Fruit fly (Drosophila melanogaster) whole organism, embryonic: ENCODE measurements around the gene BORCS6.

Source experiments
- Abd-B ChIP-seq: fragments of 200-800 bp; sonication (Bioruptor generic); optimal IDR thresholded peaks from 2 replicates; lab custom pipeline; 2018; ENCODE audit warnings: missing biosample characterization, mild to moderate bottlenecking, missing genetic modification characterization, moderate library complexity
- Atf3 ChIP-seq: fragments of 200-800 bp; sonication (Bioruptor generic); optimal IDR thresholded peaks from 3 replicates; lab custom pipeline; 2016; ENCODE audit warnings: missing biosample characterization, missing genetic modification characterization
- Bgb ChIP-seq: fragments of 200-800 bp; sonication (Bioruptor generic); IDR thresholded peaks from 2 replicates; pipeline ENCODE4 v1.3.6; 2022; ENCODE audit warnings: missing biosample characterization, missing genetic modification characterization; ENCODE audit not compliant: partially characterized antibody
- CG10321 ChIP-seq: fragments of 200-800 bp; sonication (Bioruptor generic); IDR thresholded peaks from 2 replicates; pipeline ENCODE4 v1.3.6; 2022; ENCODE audit warnings: missing biosample characterization, missing genetic modification characterization
- CG12236 ChIP-seq: fragments of 200-800 bp; sonication (Bioruptor generic); optimal IDR thresholded peaks from 2 replicates; lab custom pipeline; 2016; ENCODE audit warnings: missing biosample characterization, missing genetic modification characterization
- CG13624 ChIP-seq: fragments of 200-800 bp; sonication (Bioruptor generic); optimal IDR thresholded peaks from 2 replicates; lab custom pipeline; 2016; ENCODE audit warnings: missing biosample characterization, missing genetic modification characterization
- CG14014 ChIP-seq: fragments of 200-800 bp; sonication (Bioruptor generic); IDR thresholded peaks from 2 replicates; pipeline ENCODE4 v1.3.6; 2022; ENCODE audit warnings: missing biosample characterization, missing genetic modification characterization
- CG15011 ChIP-seq: fragments of 200-800 bp; sonication (Bioruptor generic); optimal IDR thresholded peaks from 3 replicates; lab custom pipeline; 2018; ENCODE audit warnings: missing biosample characterization, mild to moderate bottlenecking, missing genetic modification characterization
- CG15479 ChIP-seq: fragments of 200-800 bp; sonication (Bioruptor generic); optimal IDR thresholded peaks from 3 replicates; lab custom pipeline; 2019; ENCODE audit warnings: missing biosample characterization, mild to moderate bottlenecking, missing genetic modification characterization, moderate library complexity
- CG15601 ChIP-seq: fragments of 200-800 bp; sonication (Bioruptor generic); optimal IDR thresholded peaks from 3 replicates; lab custom pipeline; 2019; ENCODE audit warnings: missing biosample characterization, mild to moderate bottlenecking, missing genetic modification characterization, moderate library complexity
- CG18262 ChIP-seq: fragments of 200-800 bp; optimal IDR thresholded peaks from 3 replicates; lab custom pipeline; 2019; ENCODE audit warnings: missing biosample characterization, mild to moderate bottlenecking, missing genetic modification characterization, moderate library complexity
- CG2202 ChIP-seq: fragments of 200-800 bp; sonication (Bioruptor generic); optimal IDR thresholded peaks from 2 replicates; lab custom pipeline; 2018; ENCODE audit warnings: missing biosample characterization, mild to moderate bottlenecking, missing genetic modification characterization
- CG30403 ChIP-seq: fragments of 200-800 bp; sonication (Bioruptor generic); optimal IDR thresholded peaks from 3 replicates; lab custom pipeline; 2016; ENCODE audit warnings: missing biosample characterization, missing genetic modification characterization
- CG31365 ChIP-seq: fragments of 200-800 bp; sonication (Bioruptor generic); optimal IDR thresholded peaks from 2 replicates; lab custom pipeline; 2018; ENCODE audit warnings: missing biosample characterization, mild to moderate bottlenecking, missing genetic modification characterization
- CG31388 ChIP-seq: fragments of 200-800 bp; sonication (Bioruptor generic); optimal IDR thresholded peaks from 2 replicates; lab custom pipeline; 2016; ENCODE audit warnings: missing biosample characterization, missing genetic modification characterization
- CG3407 ChIP-seq: fragments of 200-800 bp; sonication (Bioruptor generic); optimal IDR thresholded peaks from 2 replicates; lab custom pipeline; 2018; ENCODE audit warnings: missing biosample characterization, mild to moderate bottlenecking, missing genetic modification characterization
- CG3847 ChIP-seq: fragments of 200-800 bp; sonication (Bioruptor generic); IDR thresholded peaks from 2 replicates; pipeline ENCODE4 v1.3.6; 2022; ENCODE audit warnings: missing biosample characterization, missing genetic modification characterization
- CG6654 ChIP-seq: fragments of 200-800 bp; sonication (Bioruptor generic); optimal IDR thresholded peaks from 2 replicates; lab custom pipeline; 2017; ENCODE audit warnings: missing biosample characterization, mild to moderate bottlenecking, missing genetic modification characterization
- CG7556 ChIP-seq: fragments of 200-800 bp; sonication (Bioruptor generic); optimal IDR thresholded peaks from 2 replicates; lab custom pipeline; 2017; ENCODE audit warnings: missing biosample characterization, mild to moderate bottlenecking, missing genetic modification characterization
- CG8359 ChIP-seq: fragments of 200-800 bp; sonication (Bioruptor generic); optimal IDR thresholded peaks from 2 replicates; lab custom pipeline; 2017; ENCODE audit warnings: missing biosample characterization, mild to moderate bottlenecking, missing genetic modification characterization, borderline replicate concordance
- CG9797 ChIP-seq: fragments of 200-800 bp; sonication (Bioruptor generic); optimal IDR thresholded peaks from 3 replicates; lab custom pipeline; 2018; ENCODE audit warnings: missing biosample characterization, mild to moderate bottlenecking, missing genetic modification characterization
- Doc2 ChIP-seq: fragments of 200-800 bp; sonication (Bioruptor generic); IDR thresholded peaks from 2 replicates; pipeline ENCODE4 v1.3.6; 2022; ENCODE audit warnings: missing biosample characterization, missing genetic modification characterization
- GATAe ChIP-seq: fragments of 200-800 bp; sonication (Bioruptor generic); conservative IDR thresholded peaks from 2 replicates; pipeline ENCODE4 v1.3.6; 2022; ENCODE audit warnings: missing biosample characterization, missing genetic modification characterization
- Gsc ChIP-seq: fragments of 200-800 bp; sonication (Bioruptor generic); IDR thresholded peaks from 2 replicates; pipeline ENCODE4 v1.3.6; 2022; ENCODE audit warnings: missing biosample characterization, missing genetic modification characterization
- HmgZ ChIP-seq: fragments of 200-800 bp; sonication (Bioruptor generic); optimal IDR thresholded peaks from 2 replicates; lab custom pipeline; 2018; ENCODE audit warnings: missing biosample characterization, mild to moderate bottlenecking, missing genetic modification characterization
- Hr78 ChIP-seq, 2 experiments: fragments of 200-800 bp in 1 of 2; fragments of >200 bp in 1 of 2; sonication (Bioruptor generic) in 1 of 2; optimal IDR thresholded peaks; 2 replicates each; lab custom pipeline; 2017 to 2019; ENCODE audit warnings: missing biosample characterization in 2 of 2, missing genetic modification characterization in 2 of 2, mild to moderate bottlenecking in 1 of 2, moderate library complexity in 1 of 2
- Nf-YA ChIP-seq: fragments of 200-800 bp; sonication (Bioruptor generic); IDR thresholded peaks from 2 replicates; pipeline ENCODE4 v1.3.6; 2022; ENCODE audit warnings: missing biosample characterization, missing genetic modification characterization
- ash1 ChIP-seq: fragments of 200-800 bp; sonication (Bioruptor generic); optimal IDR thresholded peaks from 2 replicates; lab custom pipeline; 2018; ENCODE audit warnings: missing biosample characterization, mild to moderate bottlenecking, missing genetic modification characterization
- chn ChIP-seq: fragments of 200-800 bp; sonication (Bioruptor generic); optimal IDR thresholded peaks from 2 replicates; lab custom pipeline; 2016; ENCODE audit warnings: missing biosample characterization, missing genetic modification characterization
- corto ChIP-seq: fragments of 200-800 bp; sonication (Bioruptor generic); optimal IDR thresholded peaks from 2 replicates; lab custom pipeline; 2016; ENCODE audit warnings: missing biosample characterization, mild to moderate bottlenecking, missing genetic modification characterization, moderate library complexity
- crc ChIP-seq: fragments of 200-800 bp; sonication (Bioruptor generic); optimal IDR thresholded peaks from 2 replicates; lab custom pipeline; 2016; ENCODE audit warnings: missing biosample characterization, missing genetic modification characterization
- crp ChIP-seq, 2 experiments: fragments of 200-800 bp; sonication (Bioruptor generic); optimal IDR thresholded peaks; 2 replicates in 1 of 2; 3 replicates in 1 of 2; lab custom pipeline; 2017; ENCODE audit warnings: missing biosample characterization in 2 of 2, missing genetic modification characterization in 2 of 2, mild to moderate bottlenecking in 1 of 2, moderate library complexity in 1 of 2
- esg ChIP-seq: fragments of 200-800 bp; sonication (Bioruptor generic); conservative IDR thresholded peaks from 2 replicates; pipeline ENCODE4 v1.3.6; 2022; ENCODE audit warnings: missing biosample characterization, missing genetic modification characterization
- fu2 ChIP-seq: fragments of 200-800 bp; sonication (Bioruptor generic); optimal IDR thresholded peaks from 2 replicates; lab custom pipeline; 2016; ENCODE audit warnings: missing biosample characterization, missing genetic modification characterization
- gem ChIP-seq: fragments of 200-800 bp; sonication (Bioruptor generic); optimal IDR thresholded peaks from 2 replicates; lab custom pipeline; 2019; ENCODE audit warnings: missing biosample characterization, mild to moderate bottlenecking, missing genetic modification characterization, moderate library complexity
- ham ChIP-seq: fragments of 200-800 bp; sonication (Bioruptor generic); IDR thresholded peaks from 2 replicates; pipeline ENCODE4 v1.3.6; 2022; ENCODE audit warnings: missing biosample characterization, missing genetic modification characterization
- hth ChIP-seq: fragments of >200 bp; optimal IDR thresholded peaks from 2 replicates; lab custom pipeline; 2017; ENCODE audit warnings: inconsistent platforms
- kah ChIP-seq: fragments of 200-800 bp; sonication (Bioruptor generic); optimal IDR thresholded peaks from 2 replicates; lab custom pipeline; 2018; ENCODE audit warnings: missing biosample characterization, mild to moderate bottlenecking, missing genetic modification characterization
- kni ChIP-seq: fragments of 200-800 bp; sonication (Bioruptor generic); optimal IDR thresholded peaks from 3 replicates; lab custom pipeline; 2017; ENCODE audit warnings: mild to moderate bottlenecking, missing biosample characterization, missing genetic modification reagents, missing genetic modification characterization
- lilli ChIP-seq: fragments of 200-800 bp; sonication (Bioruptor generic); optimal IDR thresholded peaks from 3 replicates; lab custom pipeline; 2016; ENCODE audit warnings: missing biosample characterization, missing genetic modification characterization
- maf-S ChIP-seq: fragments of 200-800 bp; sonication (Bioruptor generic); optimal IDR thresholded peaks from 2 replicates; lab custom pipeline; 2016; ENCODE audit warnings: missing biosample characterization, missing genetic modification characterization
- nerfin-2 ChIP-seq: fragments of 200-800 bp; sonication (Bioruptor generic); IDR thresholded peaks from 2 replicates; pipeline ENCODE4 v1.3.6; 2022; ENCODE audit warnings: missing biosample characterization, missing genetic modification characterization; ENCODE audit not compliant: partially characterized antibody
- pb ChIP-seq: fragments of 200-800 bp; sonication (Bioruptor generic); optimal IDR thresholded peaks from 3 replicates; lab custom pipeline; 2016; ENCODE audit warnings: missing biosample characterization, missing genetic modification characterization
- sna ChIP-seq: fragments of 200-800 bp; sonication (Bioruptor generic); IDR thresholded peaks from 2 replicates; pipeline ENCODE4 v1.3.6; 2022; ENCODE audit warnings: missing biosample characterization, missing genetic modification characterization; ENCODE audit not compliant: partially characterized antibody
- stc ChIP-seq: fragments of 200-800 bp; sonication (Bioruptor generic); IDR thresholded peaks from 2 replicates; pipeline ENCODE4 v1.3.6; 2022; ENCODE audit warnings: missing biosample characterization, missing genetic modification characterization
- unc-4 ChIP-seq: fragments of 200-800 bp; sonication (Bioruptor generic); IDR thresholded peaks from 2 replicates; pipeline ENCODE4 v1.3.6; 2022; ENCODE audit warnings: missing biosample characterization, missing genetic modification characterization; ENCODE audit not compliant: partially characterized antibody
- vfl ChIP-seq: fragments of 200-800 bp; sonication (Bioruptor generic); optimal IDR thresholded peaks from 2 replicates; lab custom pipeline; 2016; ENCODE audit warnings: missing biosample characterization, missing genetic modification characterization
- z ChIP-seq: fragments of 200-800 bp; sonication (Bioruptor generic); IDR thresholded peaks from 3 replicates; pipeline ENCODE4 v1.3.6; 2022; ENCODE audit warnings: missing biosample characterization, missing genetic modification characterization
- zfh1 ChIP-seq: fragments of 200-800 bp; sonication (Bioruptor generic); IDR thresholded peaks from 3 replicates; pipeline ENCODE4 v1.3.6; 2022; ENCODE audit warnings: missing biosample characterization, missing genetic modification characterization

Gene BORCS6

dm6 chr3L:542863-543635 lies 2.4 kb downstream of the BORCS6 start, which contains the start of the genes Cypl and Hipk (continued):
- TF ChIP-seq CG15479 (peak; percentile 1), CG31388 (no peak), pb (GFP tag; lab: Kevin White, UChicago) (peak; percentile 27), CG30403 (GFP tag; lab: Kevin White, UChicago) (peak; percentile 19), crp (GFP tag; optimal IDR thresholded peaks at IDR 0.05; lab: Kevin White, UChicago) (no peak), CG3847 (peak; percentile 72), nerfin-2 (no peak; the same call in 1 of the 2 replicates), CG13624 (peak; percentile 23), CG14014 (GFP tag; lab: Robert Waterston, UW) (no peak), lilli (peak; percentile 50), CG31365 (tag; lab: Kevin White, UChicago) (peak; percentile 3), kah (GFP tag; lab: Kevin White, UChicago) (peak; percentile 10), crc (GFP tag; lab: Kevin White, UChicago) (no peak), Nf-YA (GFP tag; lab: Robert Waterston, UW) (no peak), ash1 (no peak), sna (no peak), hth (lab: Kevin White, UChicago) (no peak), CG3407 (GFP tag; lab: Kevin White, UChicago) (peak; percentile 14), Doc2 (GFP tag; lab: Robert Waterston, UW) (no peak), HmgZ (tag; lab: Kevin White, UChicago) (peak; percentile 56), vfl (GFP tag; lab: Kevin White, UChicago) (peak; percentile 46), CG15011 (GFP tag; lab: Kevin White, UChicago) (no peak), Bgb (GFP tag; lab: Robert Waterston, UW) (peak; percentile 49; the same call in 1 of the 2 replicates), Hr78 (GFP tag; optimal IDR thresholded peaks at IDR 0.05; lab: Kevin White, UChicago) (no peak), zfh1 (GFP tag; lab: Robert Waterston, UW) (0 out of 3 replicates have a peak, but pooled peaks have one; percentile 10), CG18262 (tag; lab: Kevin White, UChicago) (peak; percentile 6), CG9797 (peak; percentile 99), CG8359 (GFP tag; lab: Kevin White, UChicago) (no peak), CG10321 (GFP tag; lab: Robert Waterston, UW) (peak; percentile 77), stc (no peak), corto (GFP tag; lab: Kevin White, UChicago) (peak; percentile 47), maf-S (GFP tag; lab: Kevin White, UChicago) (no peak), CG6654 (no peak), CG2202 (no peak), unc-4 (peak; percentile 46; the same call in 1 of the 2 replicates), GATAe (no peak), fu2 (GFP tag; lab: Kevin White, UChicago) (no peak), CG7556 (GFP tag; lab: Kevin White, UChicago) (no peak), Gsc (GFP tag; lab: Robert Waterston, UW) (no peak), gem (tag; lab: Kevin White, UChicago) (peak; percentile 2), kni (GFP tag; lab: Kevin White, UChicago) (peak; percentile 58), Abd-B (GFP tag; lab: Kevin White, UChicago) (no peak), ham (no peak), Atf3 (no peak), z (GFP tag; lab: Robert Waterston, UW) (peak; percentile 69; the same call in 2 of the 3 replicates), CG12236 (GFP tag; lab: Kevin White, UChicago) (no peak), chn (no peak), CG15601 (tag; lab: Kevin White, UChicago) (peak; percentile 54), esg (GFP tag; lab: Robert Waterston, UW) (no peak)
